Worm (Caenorhabditis elegans): ENCODE results near the gene K11D9.3.

Gene K11D9.3

ce11 chrIII:10759050-10760023, 42.7 kb downstream of the K11D9.3 start, which contains the start of gene tasp-1 (continued):
- TF ChIP-seq zip-2 (tag; optimal IDR thresholded peaks at IDR 0.05) (peak; percentile 93), ZK546.5 (tag; optimal IDR thresholded peaks at IDR 0.05) (peak in 1 of 2 experiments; percentile 89), gei-8 (GFP tag; optimal IDR thresholded peaks at IDR 0.05) (peak; percentile 99), F10B5.3 (tag; optimal IDR thresholded peaks at IDR 0.05) (peak; percentile 91), dmd-6 (GFP tag; IDR thresholded peaks at IDR 0.05) (peak; percentile 100), nhr-102 (tag; optimal IDR thresholded peaks at IDR 0.05) (peak; percentile 99), duxl-1 (tag; optimal IDR thresholded peaks at IDR 0.05; ENCODE audit: poor library complexity) (peak; percentile 98), mxl-2 (GFP tag; conservative IDR thresholded peaks at IDR 0.05) (peak; percentile 95), nhr-76 (tag; optimal IDR thresholded peaks at IDR 0.05) (peak; percentile 82), nhr-42 (GFP tag; IDR thresholded peaks at IDR 0.05) (peak; percentile 100), lsy-2 (tag; optimal IDR thresholded peaks at IDR 0.05) (peak; percentile 98 to 99), php-3 (GFP tag; IDR thresholded peaks at IDR 0.05) (peak; percentile 99), dve-1 (tag; optimal IDR thresholded peaks at IDR 0.05; ENCODE audit: insufficient read depth) (peak; percentile 100), nhr-28 (tag; optimal IDR thresholded peaks at IDR 0.05) (peak; percentile 100), daf-16 (GFP tag; optimal IDR thresholded peaks at IDR 0.05) (peak; percentile 94 to 97), daf-16 (tag; optimal IDR thresholded peaks at IDR 0.05) (peak; percentile 94), dmd-8 (GFP tag; IDR thresholded peaks at IDR 0.05) (peak; percentile 96), set-16 (GFP tag; IDR thresholded peaks at IDR 0.05) (peak; percentile 99), mdl-1 (tag; optimal IDR thresholded peaks at IDR 0.05) (peak; percentile 98 to 100), mes-2 (tag; optimal IDR thresholded peaks at IDR 0.05; ENCODE audit: poor library complexity, severe bottlenecking) (peak; percentile 100), nhr-237 (tag; optimal IDR thresholded peaks at IDR 0.05) (peak; percentile 87), lin-38 (GFP tag; IDR thresholded peaks at IDR 0.05) (peak; percentile 99), egl-27 (tag; optimal IDR thresholded peaks at IDR 0.05) (peak; percentile 88), ztf-11 (tag; optimal IDR thresholded peaks at IDR 0.05) (peak; percentile 62), daf-8 (GFP tag; IDR thresholded peaks at IDR 0.05) (peak; percentile 99), ceh-32 (tag; optimal IDR thresholded peaks at IDR 0.05; ENCODE audit: poor library complexity) (peak; percentile 90), nhr-41 (GFP tag; IDR thresholded peaks at IDR 0.05) (peak; percentile 99), nhr-6 (tag; optimal IDR thresholded peaks at IDR 0.05) (peak; percentile 100), ctbp-1 (GFP tag; IDR thresholded peaks at IDR 0.05) (peak; percentile 100), madf-9 (GFP tag; conservative IDR thresholded peaks at IDR 0.05) (peak; percentile 100), R02D3.7 (tag; optimal IDR thresholded peaks at IDR 0.05) (peak; percentile 71), T20F7.1 (GFP tag; optimal IDR thresholded peaks at IDR 0.05) (peak; percentile 99), nhr-111 (GFP tag; optimal IDR thresholded peaks at IDR 0.05) (peak; percentile 98), Y105C5A.15 (GFP tag; IDR thresholded peaks at IDR 0.05) (peak; percentile 98), lir-3 (tag; optimal IDR thresholded peaks at IDR 0.05) (peak; percentile 91), sdz-12 (GFP tag; optimal IDR thresholded peaks at IDR 0.05) (peak; percentile 100), jun-1 (tag; optimal IDR thresholded peaks at IDR 0.05) (peak; percentile 98), skn-1 (tag; optimal IDR thresholded peaks at IDR 0.05) (peak; percentile 98), unc-39 (tag; optimal IDR thresholded peaks at IDR 0.05) (peak; percentile 62), F37D6.2 (tag; optimal IDR thresholded peaks at IDR 0.05) (peak; percentile 98), D1046.2 (GFP tag; IDR thresholded peaks at IDR 0.05) (peak; percentile 98), attf-4 (tag; optimal IDR thresholded peaks at IDR 0.05) (peak; percentile 79), mdt-29 (GFP tag; IDR thresholded peaks at IDR 0.05) (peak; percentile 100), ces-1 (GFP tag; optimal IDR thresholded peaks at IDR 0.05) (peak; percentile 94), cey-2 (tag; optimal IDR thresholded peaks at IDR 0.05; ENCODE audit: borderline replicate concordance, insufficient read depth) (peak; percentile 88), unc-62 (GFP tag; optimal IDR thresholded peaks at IDR 0.05 in 1 of 2) (peak; percentile 68 to 100), unc-62 (tag; optimal IDR thresholded peaks at IDR 0.05) (peak; percentile 90), zfp-3 (GFP tag; conservative IDR thresholded peaks at IDR 0.05) (peak; percentile 100), ceh-62 (tag; optimal IDR thresholded peaks at IDR 0.05) (peak; percentile 30)

All from whole organism, L4 larva.